Fruit fly (Drosophila melanogaster): ENCODE results near the gene cact.
A peak's percentile ranks its signal among the peaks of the same experiment; 100 is the strongest.

cact gene

DNA sequence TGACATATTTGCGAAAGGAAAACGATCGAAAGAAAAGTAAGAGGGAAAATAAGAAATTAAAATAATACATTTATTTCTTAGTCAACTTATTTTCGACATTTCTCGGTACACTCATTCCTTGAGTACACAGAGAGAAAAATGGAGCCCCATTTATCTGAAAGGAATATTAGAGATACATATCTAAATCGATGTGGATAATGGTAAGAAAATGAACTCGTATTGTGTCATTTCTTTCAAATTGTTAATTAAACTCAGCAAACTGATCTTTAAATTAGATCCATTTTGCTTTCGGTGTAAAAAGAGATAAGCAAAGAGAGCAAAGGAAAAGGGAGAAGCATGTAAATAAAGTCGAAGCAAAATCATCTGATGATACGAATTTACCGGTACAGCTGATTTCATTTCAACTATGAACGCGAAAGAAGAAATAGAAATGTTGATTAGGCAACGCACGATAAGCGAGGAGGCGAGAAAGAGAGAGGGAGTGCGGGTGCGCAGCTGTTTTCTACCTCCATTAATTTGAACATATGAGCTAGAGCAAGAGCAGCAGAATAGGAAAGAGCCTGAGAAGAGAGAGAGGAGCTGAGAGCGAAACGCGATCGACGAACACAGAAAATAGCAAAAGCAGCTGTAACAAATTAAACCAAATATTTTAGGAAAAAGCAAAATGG is 40.2 kb downstream of the cact start (continued):
- peak; percentile 12 for TF ChIP-seq nom (GFP tag; optimal IDR thresholded peaks at IDR 0.05)
- TF ChIP-seq CG12071 (GFP tag; optimal IDR thresholded peaks at IDR 0.05) = peak; percentile 90
- peak; percentile 80 for TF ChIP-seq schlank (tag; optimal IDR thresholded peaks at IDR 0.05)
- TF ChIP-seq CG8478 (optimal IDR thresholded peaks at IDR 0.05) = no peak
- peak; percentile 54 for TF ChIP-seq Deaf1 (tag; optimal IDR thresholded peaks at IDR 0.05)
- no peak for TF ChIP-seq CG31441 (GFP tag; IDR thresholded peaks at IDR 0.05)
- TF ChIP-seq Abd-B (GFP tag; optimal IDR thresholded peaks at IDR 0.05) = peak; percentile 88
- peak; percentile 75 for TF ChIP-seq CG15601 (tag; optimal IDR thresholded peaks at IDR 0.05)
- TF ChIP-seq dmrt11E (tag; optimal IDR thresholded peaks at IDR 0.05) = peak; percentile 90
- TF ChIP-seq CG13424 (tag; optimal IDR thresholded peaks at IDR 0.05) = peak; percentile 87
- peak; percentile 88 for TF ChIP-seq zen (tag; optimal IDR thresholded peaks at IDR 0.05)
- TF ChIP-seq slbo (GFP tag; IDR thresholded peaks at IDR 0.05) = no peak
- TF ChIP-seq Dip3 (GFP tag; optimal IDR thresholded peaks at IDR 0.05) = peak; percentile 86
- peak; percentile 21 for TF ChIP-seq ash1 (GFP tag; optimal IDR thresholded peaks at IDR 0.05)
- TF ChIP-seq CG17385 (GFP tag; optimal IDR thresholded peaks at IDR 0.05) = peak; percentile 79
- peak; percentile 79 for TF ChIP-seq CG10267 (tag; optimal IDR thresholded peaks at IDR 0.05)
- TF ChIP-seq bowl (GFP tag; IDR thresholded peaks at IDR 0.05) = no peak
- no peak for TF ChIP-seq row (GFP tag; IDR thresholded peaks at IDR 0.05)
- TF ChIP-seq CG12299 (tag; optimal IDR thresholded peaks at IDR 0.05) = peak; percentile 70
- peak; percentile 63 for TF ChIP-seq TFAM (GFP tag; optimal IDR thresholded peaks at IDR 0.05)
- TF ChIP-seq wor (GFP tag; IDR thresholded peaks at IDR 0.05) = no peak
- no peak for TF ChIP-seq dati (GFP tag; IDR thresholded peaks at IDR 0.05)
- peak; percentile 84 for TF ChIP-seq CG18476 (GFP tag; optimal IDR thresholded peaks at IDR 0.05)
- TF ChIP-seq btn (GFP tag; optimal IDR thresholded peaks at IDR 0.05) = peak; percentile 68
- TF ChIP-seq Rx (GFP tag; IDR thresholded peaks at IDR 0.05) = no peak
- peak; percentile 78 for TF ChIP-seq Hr3 (GFP tag; optimal IDR thresholded peaks at IDR 0.05)
- peak; percentile 78 for TF ChIP-seq trem (tag; optimal IDR thresholded peaks at IDR 0.05)
- peak; percentile 75 for TF ChIP-seq CG3838 (GFP tag; optimal IDR thresholded peaks at IDR 0.05)
- TF ChIP-seq trh (GFP tag; optimal IDR thresholded peaks at IDR 0.05) = peak; percentile 74
- peak; percentile 94 for TF ChIP-seq fd96Cb (tag; optimal IDR thresholded peaks at IDR 0.05)
- peak; percentile 36 for TF ChIP-seq bigmax (GFP tag; optimal IDR thresholded peaks at IDR 0.05)
- TF ChIP-seq pnt (GFP tag; optimal IDR thresholded peaks at IDR 0.05) = peak; percentile 87
- TF ChIP-seq CG2202 (tag; optimal IDR thresholded peaks at IDR 0.05) = peak; percentile 77
- peak; percentile 85 for TF ChIP-seq zfh2 (GFP tag; optimal IDR thresholded peaks at IDR 0.05)
- TF ChIP-seq Myb (GFP tag; optimal IDR thresholded peaks at IDR 0.05) = peak; percentile 68
- peak; percentile 73 for TF ChIP-seq sd (tag; optimal IDR thresholded peaks at IDR 0.05)
- TF ChIP-seq Dref (GFP tag; IDR thresholded peaks at IDR 0.05) = no peak
- TF ChIP-seq insv (GFP tag; optimal IDR thresholded peaks at IDR 0.05) = no peak
- peak; percentile 82 for TF ChIP-seq CG4854 (GFP tag; optimal IDR thresholded peaks at IDR 0.05)
- TF ChIP-seq ap (GFP tag; IDR thresholded peaks at IDR 0.05) = no peak
- peak; percentile 84 for TF ChIP-seq CG6854 (GFP tag; optimal IDR thresholded peaks at IDR 0.05)
- no peak for TF ChIP-seq Awh (GFP tag; IDR thresholded peaks at IDR 0.05)
- TF ChIP-seq Hr51 (GFP tag; optimal IDR thresholded peaks at IDR 0.05) = peak; percentile 71 to 88
- TF ChIP-seq tll (GFP tag; optimal IDR thresholded peaks at IDR 0.05) = no peak
- TF ChIP-seq CG5953 (GFP tag; IDR thresholded peaks at IDR 0.05) = no peak
- TF ChIP-seq Bdp1 (GFP tag; optimal IDR thresholded peaks at IDR 0.05) = peak; percentile 76
- TF ChIP-seq luna (GFP tag; optimal IDR thresholded peaks at IDR 0.05) = peak; percentile 79
- TF ChIP-seq pros (GFP tag; optimal IDR thresholded peaks at IDR 0.05) = no peak
- TF ChIP-seq CG15269 (tag; optimal IDR thresholded peaks at IDR 0.05) = peak; percentile 91
- TF ChIP-seq fd64A (GFP tag; optimal IDR thresholded peaks at IDR 0.05) = peak; percentile 62

Data from whole organism, embryonic.